Fruit fly (Drosophila melanogaster): ENCODE measurements around the gene Rb97D.

Gene Rb97D

dm6 chr3R:26875544-26876027 is at the start of gene Rb97D (continued):
- TF ChIP-seq hkb (optimal IDR thresholded peaks at IDR 0.05) (no peak), hkb (GFP tag; IDR thresholded peaks at IDR 0.05) (peak; percentile 78), Lpt (GFP tag; optimal IDR thresholded peaks at IDR 0.05) (no peak), fu2 (GFP tag; optimal IDR thresholded peaks at IDR 0.05) (peak; percentile 43), tgo (GFP tag; IDR thresholded peaks at IDR 0.05) (peak; percentile 62), so (GFP tag; IDR thresholded peaks at IDR 0.05) (no peak), esg (GFP tag; conservative IDR thresholded peaks at IDR 0.05) (no peak; the same call in 1 of the 2 replicates), CG3726 (GFP tag; IDR thresholded peaks at IDR 0.05) (no peak), fd102C (GFP tag; optimal IDR thresholded peaks at IDR 0.05) (no peak), CG10321 (GFP tag; IDR thresholded peaks at IDR 0.05) (no peak), CG4424 (GFP tag; optimal IDR thresholded peaks at IDR 0.05) (peak; percentile 75), CG16863 (GFP tag; optimal IDR thresholded peaks at IDR 0.05) (peak; percentile 60), Dbx (GFP tag; IDR thresholded peaks at IDR 0.05) (peak; percentile 82), CG9727 (GFP tag; optimal IDR thresholded peaks at IDR 0.05) (peak; percentile 45), CG31365 (tag; optimal IDR thresholded peaks at IDR 0.05) (peak; percentile 21), otp (GFP tag; IDR thresholded peaks at IDR 0.05) (peak; percentile 53; the same call in 1 of the 3 replicates), CG2120 (GFP tag; optimal IDR thresholded peaks at IDR 0.05) (peak; percentile 85), Scr (GFP tag; IDR thresholded peaks at IDR 0.05; ENCODE audit: partially characterized antibody) (peak; percentile 91), dimm (GFP tag; IDR thresholded peaks at IDR 0.05) (no peak), CG7271 (tag; optimal IDR thresholded peaks at IDR 0.05) (no peak), sens (GFP tag) (peak; percentile 96), Asciz (GFP tag; optimal IDR thresholded peaks at IDR 0.05) (peak; percentile 8), pum (GFP tag; optimal IDR thresholded peaks at IDR 0.05) (peak; percentile 67), NK7.1 (GFP tag; optimal IDR thresholded peaks at IDR 0.05) (no peak), CG33557 (GFP tag; optimal IDR thresholded peaks at IDR 0.05) (peak; percentile 66), inv (GFP tag; IDR thresholded peaks at IDR 0.05; ENCODE audit: partially characterized antibody) (peak; percentile 73), CG15601 (tag; optimal IDR thresholded peaks at IDR 0.05) (peak; percentile 73), Hmr (GFP tag; optimal IDR thresholded peaks at IDR 0.05) (peak; percentile 69), CG8089 (GFP tag; optimal IDR thresholded peaks at IDR 0.05) (peak; percentile 62), chif (GFP tag; optimal IDR thresholded peaks at IDR 0.05) (peak; percentile 58 to 63), CG7357 (GFP tag; IDR thresholded peaks at IDR 0.05) (no peak), gcm2 (GFP tag; optimal IDR thresholded peaks at IDR 0.05) (no peak), hb (GFP tag; IDR thresholded peaks at IDR 0.05; ENCODE audit: partially characterized antibody) (peak; percentile 77), croc (GFP tag; conservative IDR thresholded peaks at IDR 0.05) (peak; percentile 28; the same call in 1 of the 3 replicates)

dm6 chr3R:26923830-26924333 is 48.3 kb upstream of the Rb97D start:
- TF ChIP-seq Dbx (GFP tag; IDR thresholded peaks at IDR 0.05) (0 out of 3 replicates have a peak, but pooled peaks have one; percentile 55), CG6689 (GFP tag; IDR thresholded peaks at IDR 0.05) (0 out of 2 replicates have a peak, but pooled peaks have one; percentile 26), CG8944 (GFP tag; optimal IDR thresholded peaks at IDR 0.05) (no peak), z (GFP tag; IDR thresholded peaks at IDR 0.05) (no peak), CG2875 (GFP tag; optimal IDR thresholded peaks at IDR 0.05) (peak; percentile 70), CG4707 (GFP tag; optimal IDR thresholded peaks at IDR 0.05) (no peak), Abd-B (GFP tag; optimal IDR thresholded peaks at IDR 0.05) (peak; percentile 53), CG13775 (GFP tag; optimal IDR thresholded peaks at IDR 0.05) (no peak), Awh (GFP tag; IDR thresholded peaks at IDR 0.05) (0 out of 2 replicates have a peak, but pooled peaks have one; percentile 13), CG18599 (GFP tag; optimal IDR thresholded peaks at IDR 0.05) (peak; percentile 27), CG8388 (GFP tag; optimal IDR thresholded peaks at IDR 0.05) (peak; percentile 6), hkb (optimal IDR thresholded peaks at IDR 0.05) (no peak), hkb (GFP tag; IDR thresholded peaks at IDR 0.05) (peak; percentile 57; the same call in 1 of the 2 replicates), CG17385 (GFP tag; optimal IDR thresholded peaks at IDR 0.05) (peak; percentile 30), Neu2 (GFP tag; optimal IDR thresholded peaks at IDR 0.05; ENCODE audit: borderline replicate concordance) (no peak), chinmo (GFP tag; IDR thresholded peaks at IDR 0.05; ENCODE audit: partially characterized antibody) (0 out of 4 replicates have a peak, but pooled peaks have one; percentile 60), sim (GFP tag; IDR thresholded peaks at IDR 0.05) (peak; percentile 51; the same call in 1 of the 2 replicates), al (GFP tag; IDR thresholded peaks at IDR 0.05) (peak; percentile 30; the same call in 1 of the 2 replicates), bcd (GFP tag; optimal IDR thresholded peaks at IDR 0.05) (peak; percentile 48), nerfin-1 (tag; optimal IDR thresholded peaks at IDR 0.05) (peak; percentile 45)
